Fruit fly (Drosophila melanogaster): ENCODE results near the gene Naglu.

Naglu gene

DNA sequence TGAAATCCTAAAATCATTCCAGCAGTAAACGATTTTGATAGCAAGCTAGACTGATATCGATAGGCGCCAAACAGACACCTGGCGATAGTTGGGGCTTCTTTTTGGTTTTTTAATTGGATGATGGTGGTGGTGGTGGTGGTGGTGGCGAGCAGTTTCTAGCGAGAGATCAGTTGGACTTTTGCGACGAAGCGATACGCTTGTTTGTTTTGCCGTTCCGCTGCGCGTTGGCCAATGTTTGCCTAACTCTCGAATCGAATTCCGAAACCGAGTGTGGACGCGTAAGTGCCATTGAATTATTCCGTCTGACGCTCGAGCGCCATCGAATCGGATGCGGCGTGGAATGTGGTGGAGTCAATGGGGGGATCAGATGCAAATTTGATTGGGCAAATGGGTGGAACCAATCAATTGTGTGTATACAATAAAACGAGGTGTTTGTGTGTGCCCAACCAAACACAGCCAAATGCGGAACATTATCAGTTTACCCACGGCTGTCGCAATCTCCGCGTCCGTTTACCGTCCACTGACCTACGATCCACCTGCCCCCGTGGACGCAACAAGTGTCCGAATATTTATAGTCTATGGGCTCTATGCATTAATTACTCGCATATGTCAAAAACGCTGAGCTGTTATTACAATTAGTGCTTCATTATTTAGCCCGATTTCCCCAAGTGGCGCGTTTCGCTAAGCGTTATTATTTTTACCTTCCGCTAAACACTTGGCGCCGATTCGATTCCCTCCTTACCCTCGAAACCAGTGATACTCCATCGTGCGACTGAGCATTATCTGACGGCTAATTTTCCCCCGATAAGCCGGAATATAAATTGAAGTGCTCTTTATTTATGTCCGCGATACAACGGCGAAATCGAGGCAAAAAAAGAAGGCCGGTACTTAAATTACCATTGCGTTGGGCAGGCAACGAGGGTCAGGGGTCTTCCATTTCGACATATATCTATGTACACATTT is 41.0 kb downstream of the Naglu start, which contains the start of gene CG17292 (continued):
- peak; percentile 66 for TF ChIP-seq E2f2 (GFP tag; IDR thresholded peaks at IDR 0.05)
- peak; percentile 61 for TF ChIP-seq CG18619 (GFP tag; optimal IDR thresholded peaks at IDR 0.05)
- peak; percentile 88 for TF ChIP-seq Dref (GFP tag; IDR thresholded peaks at IDR 0.05)
- peak; percentile 74; the same call in 1 of the 2 replicates for TF ChIP-seq CG14014 (GFP tag; IDR thresholded peaks at IDR 0.05)
- TF ChIP-seq mld (GFP tag; IDR thresholded peaks at IDR 0.05; ENCODE audit: partially characterized antibody): peak; percentile 79; the same call in 2 of the 3 replicates
- peak; percentile 73 for TF ChIP-seq CG9932 (GFP tag; IDR thresholded peaks at IDR 0.05)
- peak; percentile 17 for TF ChIP-seq CG6813 (GFP tag; optimal IDR thresholded peaks at IDR 0.05)
- TF ChIP-seq CG9876 (GFP tag; optimal IDR thresholded peaks at IDR 0.05): no peak
- TF ChIP-seq CG12391 (tag; optimal IDR thresholded peaks at IDR 0.05): peak; percentile 42
- no peak for TF ChIP-seq CG7271 (tag; optimal IDR thresholded peaks at IDR 0.05)
- TF ChIP-seq CG12071 (GFP tag; optimal IDR thresholded peaks at IDR 0.05): peak; percentile 64
- TF ChIP-seq grau (tag; optimal IDR thresholded peaks at IDR 0.05): peak; percentile 39
- 0 out of 2 replicates have a peak, but pooled peaks have one; percentile 10 for TF ChIP-seq CG11696 (GFP tag; IDR thresholded peaks at IDR 0.05)
- TF ChIP-seq kni (GFP tag; optimal IDR thresholded peaks at IDR 0.05): peak; percentile 25
- peak; percentile 14; the same call in 1 of the 2 replicates for TF ChIP-seq ssp (GFP tag; IDR thresholded peaks at IDR 0.05)
- no peak for TF ChIP-seq fd102C (GFP tag; optimal IDR thresholded peaks at IDR 0.05)
- TF ChIP-seq CG7372 (GFP tag; IDR thresholded peaks at IDR 0.05): peak; percentile 43; the same call in 1 of the 2 replicates
- TF ChIP-seq sima (GFP tag; optimal IDR thresholded peaks at IDR 0.05): no peak
- no peak for TF ChIP-seq ab (GFP tag; optimal IDR thresholded peaks at IDR 0.05)
- TF ChIP-seq sr (GFP tag; IDR thresholded peaks at IDR 0.05): peak; percentile 61; the same call in 2 of the 3 replicates
- no peak for TF ChIP-seq dimm (GFP tag; IDR thresholded peaks at IDR 0.05)
- TF ChIP-seq Six4 (GFP tag; optimal IDR thresholded peaks at IDR 0.05): no peak
- TF ChIP-seq vnd (GFP tag; IDR thresholded peaks at IDR 0.05; ENCODE audit: partially characterized antibody): peak; percentile 80
- no peak for TF ChIP-seq Stat92E (GFP tag; optimal IDR thresholded peaks at IDR 0.05)
- TF ChIP-seq CG12659 (GFP tag; optimal IDR thresholded peaks at IDR 0.05): peak; percentile 85
- no peak for TF ChIP-seq psq (GFP tag; optimal IDR thresholded peaks at IDR 0.05)
- peak; percentile 97 for TF ChIP-seq Nf-YC (tag; optimal IDR thresholded peaks at IDR 0.05)
- TF ChIP-seq wdn (GFP tag; IDR thresholded peaks at IDR 0.05): peak; percentile 27; the same call in 1 of the 2 replicates
- TF ChIP-seq ato (GFP tag; IDR thresholded peaks at IDR 0.05; ENCODE audit: partially characterized antibody): peak; percentile 84
- peak; percentile 78 for TF ChIP-seq ATbp (GFP tag; optimal IDR thresholded peaks at IDR 0.05)
- TF ChIP-seq chif (GFP tag; optimal IDR thresholded peaks at IDR 0.05): no peak
- no peak for TF ChIP-seq lola (GFP tag; optimal IDR thresholded peaks at IDR 0.05)
- TF ChIP-seq Usf (GFP tag; optimal IDR thresholded peaks at IDR 0.05): no peak
- TF ChIP-seq exex (tag; optimal IDR thresholded peaks at IDR 0.05): peak; percentile 94
- peak; percentile 32 for TF ChIP-seq sens (GFP tag)
- TF ChIP-seq gt (GFP tag; IDR thresholded peaks at IDR 0.05): no peak
- peak; percentile 57 for TF ChIP-seq CTCF (GFP tag; optimal IDR thresholded peaks at IDR 0.05)
- no peak for TF ChIP-seq da (GFP tag; optimal IDR thresholded peaks at IDR 0.05)
- peak; percentile 51 for TF ChIP-seq CG3407 (GFP tag; optimal IDR thresholded peaks at IDR 0.05)
- TF ChIP-seq CG17568 (GFP tag; optimal IDR thresholded peaks at IDR 0.05): no peak
- 0 out of 2 replicates have a peak, but pooled peaks have one; percentile 10 for TF ChIP-seq Taf1 (GFP tag; IDR thresholded peaks at IDR 0.05)
- no peak for TF ChIP-seq jing (GFP tag; optimal IDR thresholded peaks at IDR 0.05)
- TF ChIP-seq ac (GFP tag; optimal IDR thresholded peaks at IDR 0.05): no peak
- TF ChIP-seq CG2120 (GFP tag; optimal IDR thresholded peaks at IDR 0.05): peak; percentile 60
- TF ChIP-seq chm (GFP tag; IDR thresholded peaks at IDR 0.05): peak; percentile 60; the same call in 1 of the 2 replicates
- TF ChIP-seq CG10462 (GFP tag; optimal IDR thresholded peaks at IDR 0.05): no peak
- TF ChIP-seq twi (tag; optimal IDR thresholded peaks at IDR 0.05): no peak
- no peak for TF ChIP-seq nerfin-1 (tag; optimal IDR thresholded peaks at IDR 0.05)

All from whole organism, embryonic.